Fruit fly (Drosophila melanogaster): ENCODE data around the gene ssp6.

DNA sequence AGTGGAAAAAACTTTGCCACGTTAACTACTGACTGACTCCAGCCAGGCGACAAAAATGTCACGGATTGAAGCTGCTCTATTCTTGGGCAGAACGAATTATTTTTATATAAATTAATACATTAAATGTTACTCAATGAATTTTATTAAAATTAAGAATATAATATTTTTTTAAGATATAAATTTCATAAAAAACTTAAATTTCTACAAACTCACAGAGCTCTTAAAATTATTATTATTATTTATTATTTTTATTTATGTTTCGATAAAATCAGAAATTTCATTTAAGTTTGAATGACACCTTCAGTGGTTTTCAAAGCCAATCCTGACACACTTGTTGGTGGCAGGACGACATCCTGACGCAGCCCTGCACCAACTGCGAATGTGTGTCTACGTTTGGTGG, 8.6 kb downstream of the ssp6 start:
- TF ChIP-seq fru (GFP tag; optimal IDR thresholded peaks at IDR 0.05) (no peak), usp (GFP tag; optimal IDR thresholded peaks at IDR 0.05) (no peak), Dfd (GFP tag; optimal IDR thresholded peaks at IDR 0.05) (no peak), Sp1 (GFP tag; optimal IDR thresholded peaks at IDR 0.05) (peak; percentile 32), woc (GFP tag; optimal IDR thresholded peaks at IDR 0.05) (no peak), pan (optimal IDR thresholded peaks at IDR 0.05) (no peak), CG9705 (GFP tag; optimal IDR thresholded peaks at IDR 0.05) (no peak), Abd-B (GFP tag; optimal IDR thresholded peaks at IDR 0.05) (no peak), dmrt93B (GFP tag; optimal IDR thresholded peaks at IDR 0.05) (no peak), OdsH (GFP tag; optimal IDR thresholded peaks at IDR 0.05) (peak; percentile 23), br (GFP tag; optimal IDR thresholded peaks at IDR 0.05) (no peak), Rel (GFP tag; optimal IDR thresholded peaks at IDR 0.05) (no peak), Rel (tag; optimal IDR thresholded peaks at IDR 0.05) (no peak), psq (GFP tag; optimal IDR thresholded peaks at IDR 0.05) (peak; percentile 42)

Data from whole organism, wandering third instar larva.